Worm (Caenorhabditis elegans): ENCODE results near the gene T11B7.5.
A peak's percentile ranks its signal among the peaks of the same experiment; 100 is the strongest.

The T11B7.5 gene

DNA sequence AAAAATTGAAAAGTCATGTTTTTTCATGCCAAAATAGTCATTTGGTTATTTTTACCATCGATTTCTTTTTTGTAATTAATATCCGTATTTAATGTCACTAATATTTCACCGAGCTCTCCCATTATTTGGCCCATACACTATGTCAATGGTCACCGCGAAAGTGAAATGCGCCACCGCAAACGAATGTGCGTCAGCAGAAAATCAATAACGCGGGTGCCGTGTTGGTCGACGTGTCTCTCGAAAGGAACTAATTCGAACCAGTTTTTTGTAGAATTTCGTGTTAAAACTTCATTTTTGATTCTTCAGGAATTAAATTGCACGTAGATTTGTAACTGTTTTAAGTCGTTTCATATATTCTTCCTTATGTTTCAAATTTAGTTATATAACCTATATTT lies 29.3 kb downstream of the T11B7.5 start (continued):
- TF ChIP-seq Y48G9A.11 (GFP tag; IDR thresholded peaks at IDR 0.05) = no peak
- no peak for TF ChIP-seq set-16 (GFP tag; IDR thresholded peaks at IDR 0.05)
- peak in 1 of 2 experiments; percentile 21 for TF ChIP-seq hif-1 (tag; optimal IDR thresholded peaks at IDR 0.05)

DNA sequence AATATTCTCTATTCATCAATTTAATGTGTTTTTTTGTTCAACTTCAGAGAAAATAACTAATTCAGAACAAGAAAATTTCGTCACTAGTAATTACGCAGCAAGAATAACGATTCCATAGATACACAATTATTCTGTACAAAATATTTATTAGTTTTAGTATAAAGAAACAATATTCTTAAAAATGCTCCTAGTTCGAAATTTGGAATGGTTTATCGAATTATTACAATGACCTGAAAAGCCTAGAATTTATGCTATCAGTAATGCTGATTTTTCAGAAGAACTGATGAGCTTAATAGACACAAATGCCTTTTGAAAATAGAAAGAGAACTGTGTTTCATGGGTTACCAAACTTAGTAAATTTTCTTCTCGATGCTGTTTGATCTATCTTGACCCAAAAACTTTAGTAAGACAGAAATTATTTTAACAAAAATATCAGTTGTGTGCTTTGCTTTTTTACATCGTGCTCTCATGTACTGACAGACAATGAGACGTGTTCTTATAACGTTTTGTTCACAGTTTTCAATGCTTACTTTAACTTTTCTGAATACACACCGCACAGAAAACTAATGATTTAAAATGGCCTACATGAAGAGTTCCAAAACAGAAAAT lies 29.8 kb downstream of the T11B7.5 start:
- TF ChIP-seq nhr-11 (tag; optimal IDR thresholded peaks at IDR 0.05) (no peak), zag-1 (tag; optimal IDR thresholded peaks at IDR 0.05) (no peak), ceh-28 (tag; optimal IDR thresholded peaks at IDR 0.05) (no peak), lin-13 (GFP tag; optimal IDR thresholded peaks at IDR 0.05) (no peak), pqm-1 (tag; optimal IDR thresholded peaks at IDR 0.05) (no peak), fkh-10 (GFP tag; optimal IDR thresholded peaks at IDR 0.05) (no peak), nhr-25 (tag; optimal IDR thresholded peaks at IDR 0.05; ENCODE audit: borderline replicate concordance, insufficient read depth) (peak; percentile 27), daf-16 (GFP tag; optimal IDR thresholded peaks at IDR 0.05) (no peak), daf-16 (tag; optimal IDR thresholded peaks at IDR 0.05) (no peak), duxl-1 (tag; optimal IDR thresholded peaks at IDR 0.05; ENCODE audit: poor library complexity) (no peak), nhr-6 (tag; optimal IDR thresholded peaks at IDR 0.05) (no peak), lsy-2 (tag; optimal IDR thresholded peaks at IDR 0.05) (no peak), Y75B8A.6 (GFP tag; IDR thresholded peaks at IDR 0.05) (no peak), zfp-3 (GFP tag; conservative IDR thresholded peaks at IDR 0.05) (no peak), saeg-2 (GFP tag; IDR thresholded peaks at IDR 0.05) (no peak), lin-1 (GFP tag; IDR thresholded peaks at IDR 0.05) (no peak), mes-2 (tag; optimal IDR thresholded peaks at IDR 0.05; ENCODE audit: poor library complexity, severe bottlenecking) (peak; percentile 50), F26F4.8 (GFP tag; conservative IDR thresholded peaks at IDR 0.05) (no peak), jun-1 (tag; optimal IDR thresholded peaks at IDR 0.05) (peak; percentile 14), mep-1 (tag; optimal IDR thresholded peaks at IDR 0.05) (peak; percentile 46), F44E2.7 (GFP tag; IDR thresholded peaks at IDR 0.05) (no peak), ama-1 (optimal IDR thresholded peaks at IDR 0.05) (peak; percentile 52), T26A8.4 (GFP tag; IDR thresholded peaks at IDR 0.05) (peak; percentile 86), ceh-62 (tag; optimal IDR thresholded peaks at IDR 0.05) (no peak), lin-29 (GFP tag; IDR thresholded peaks at IDR 0.05) (no peak), fos-1 (tag; optimal IDR thresholded peaks at IDR 0.05) (no peak), ceh-32 (tag; optimal IDR thresholded peaks at IDR 0.05; ENCODE audit: poor library complexity) (no peak), nhr-237 (tag; optimal IDR thresholded peaks at IDR 0.05) (peak; percentile 4), php-3 (GFP tag; IDR thresholded peaks at IDR 0.05) (no peak), ces-1 (GFP tag; optimal IDR thresholded peaks at IDR 0.05) (no peak), aha-1 (tag) (peak; percentile 97), tra-1 (GFP tag; IDR thresholded peaks at IDR 0.05) (no peak), dpl-1 (GFP tag; optimal IDR thresholded peaks at IDR 0.05) (no peak)

ce11 chrIV:8824145-8824833 lies 31.6 kb downstream of the T11B7.5 start, which contains the start of the genes col-117 and col-3:
Gene col-117, minus strand, starts transcription at chrIV:8824195.
Gene col-3, plus strand, starts transcription at chrIV:8824783.
- TF ChIP-seq nhr-28 (tag; optimal IDR thresholded peaks at IDR 0.05) (peak; percentile 36), Y105C5A.15 (GFP tag; IDR thresholded peaks at IDR 0.05) (no peak), mdl-1 (tag; optimal IDR thresholded peaks at IDR 0.05) (peak in 1 of 2 experiments; percentile 30), mxl-3 (GFP tag; optimal IDR thresholded peaks at IDR 0.05) (peak; percentile 51), hlh-11 (tag; optimal IDR thresholded peaks at IDR 0.05) (peak; percentile 17), lsy-2 (tag; optimal IDR thresholded peaks at IDR 0.05) (peak in 1 of 2 experiments; percentile 10), lin-29 (GFP tag; IDR thresholded peaks at IDR 0.05) (no peak), unc-62 (GFP tag; optimal IDR thresholded peaks at IDR 0.05 in 1 of 2) (peak in 1 of 2 experiments; percentile 2), unc-62 (tag; optimal IDR thresholded peaks at IDR 0.05) (no peak)
